Fruit fly (Drosophila melanogaster): ENCODE results near the gene CG14718.
A peak's percentile ranks its signal among the peaks of the same experiment; 100 is the strongest.

CG14718 gene

dm6 chr3R:11690857-11691471 lies 9.4 kb upstream of the CG14718 start:
- no peak for TF ChIP-seq CG10669 (GFP tag; optimal IDR thresholded peaks at IDR 0.05)
- TF ChIP-seq CG6808 (GFP tag; optimal IDR thresholded peaks at IDR 0.05): no peak
- TF ChIP-seq vri (GFP tag; optimal IDR thresholded peaks at IDR 0.05): peak; percentile 24
- TF ChIP-seq Eip78C (GFP tag): peak; percentile 9
- no peak for TF ChIP-seq OdsH (GFP tag; optimal IDR thresholded peaks at IDR 0.05)
- no peak for TF ChIP-seq Eip75B (GFP tag; optimal IDR thresholded peaks at IDR 0.05)
- TF ChIP-seq CG8319 (GFP tag; optimal IDR thresholded peaks at IDR 0.05): no peak
- TF ChIP-seq CG10631 (GFP tag; optimal IDR thresholded peaks at IDR 0.05): no peak

dm6 chr3R:11691747-11692146 lies 8.7 kb upstream of the CG14718 start, which contains the start of gene CG18765:
CG18765 (minus strand) TSS chr3R:11691799.
- TF ChIP-seq fkh (GFP tag; optimal IDR thresholded peaks at IDR 0.05) (peak; percentile 10), dsx (GFP tag; optimal IDR thresholded peaks at IDR 0.05; ENCODE audit: poor library complexity, severe bottlenecking) (no peak)

DNA sequence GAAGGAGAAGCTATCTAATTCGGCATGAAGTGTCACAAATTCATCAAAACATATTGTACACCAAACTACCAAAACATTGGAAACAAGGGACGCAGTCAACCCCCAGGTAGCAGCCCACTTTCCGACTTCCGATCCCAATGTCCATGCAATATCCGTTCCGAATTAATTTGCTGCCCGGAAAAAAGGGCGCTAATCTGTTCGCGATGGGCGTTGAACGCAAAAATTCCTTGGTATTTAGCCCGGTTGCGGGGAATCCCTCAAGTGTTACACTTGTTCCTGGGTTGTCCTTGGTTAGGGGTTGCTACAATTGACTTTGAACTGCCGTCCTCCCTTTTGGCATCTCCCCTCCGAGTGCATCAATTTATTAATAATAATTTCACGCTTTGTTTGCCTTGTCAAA lies 7.9 kb upstream of the CG14718 start:
- TF ChIP-seq Blimp-1 (GFP tag; optimal IDR thresholded peaks at IDR 0.05) (no peak), OdsH (GFP tag; optimal IDR thresholded peaks at IDR 0.05) (no peak), vri (GFP tag; optimal IDR thresholded peaks at IDR 0.05) (no peak), CG6276 (GFP tag; optimal IDR thresholded peaks at IDR 0.05) (no peak), CG11902 (GFP tag; optimal IDR thresholded peaks at IDR 0.05) (no peak), CG34406 (GFP tag; optimal IDR thresholded peaks at IDR 0.05) (no peak), CG3032 (tag; optimal IDR thresholded peaks at IDR 0.05) (no peak), CG4318 (GFP tag; optimal IDR thresholded peaks at IDR 0.05) (no peak), fkh (GFP tag; optimal IDR thresholded peaks at IDR 0.05) (no peak), Sox102F (GFP tag; optimal IDR thresholded peaks at IDR 0.05) (no peak), topi (GFP tag; optimal IDR thresholded peaks at IDR 0.05) (no peak), CG1621 (tag; optimal IDR thresholded peaks at IDR 0.05) (no peak), CG10669 (GFP tag; optimal IDR thresholded peaks at IDR 0.05) (no peak), Hr4 (GFP tag; optimal IDR thresholded peaks at IDR 0.05) (no peak), dac (GFP tag; optimal IDR thresholded peaks at IDR 0.05) (no peak), Hr39 (GFP tag; optimal IDR thresholded peaks at IDR 0.05) (no peak), Sox15 (GFP tag; optimal IDR thresholded peaks at IDR 0.05) (no peak)

- TF ChIP-seq fd59A (GFP tag; optimal IDR thresholded peaks at IDR 0.05) (no peak), Eip78C (GFP tag) (peak; percentile 77), CG15336 (GFP tag; IDR thresholded peaks at IDR 0.05) (no peak), CG11294 (GFP tag; IDR thresholded peaks at IDR 0.05) (0 out of 2 replicates have a peak, but pooled peaks have one; percentile 5), CG16779 (tag; optimal IDR thresholded peaks at IDR 0.05) (no peak), CG32006 (GFP tag; optimal IDR thresholded peaks at IDR 0.05) (no peak), Ets96B (tag; optimal IDR thresholded peaks at IDR 0.05) (no peak), CG10669 (GFP tag; optimal IDR thresholded peaks at IDR 0.05) (peak; percentile 75), ss (GFP tag; optimal IDR thresholded peaks at IDR 0.05) (no peak), CG8119 (GFP tag; IDR thresholded peaks at IDR 0.05) (no peak), fkh (GFP tag; optimal IDR thresholded peaks at IDR 0.05) (no peak)
Measured at dm6 chr3R:11694311-11695305, 5.8 kb upstream of the CG14718 start, which contains the start of gene Fer3. Fer3 (minus strand) TSS chr3R:11694311.

Measured in whole organism, prepupa.